Fruit fly (Drosophila melanogaster): ENCODE results near the gene BobA.

DNA sequence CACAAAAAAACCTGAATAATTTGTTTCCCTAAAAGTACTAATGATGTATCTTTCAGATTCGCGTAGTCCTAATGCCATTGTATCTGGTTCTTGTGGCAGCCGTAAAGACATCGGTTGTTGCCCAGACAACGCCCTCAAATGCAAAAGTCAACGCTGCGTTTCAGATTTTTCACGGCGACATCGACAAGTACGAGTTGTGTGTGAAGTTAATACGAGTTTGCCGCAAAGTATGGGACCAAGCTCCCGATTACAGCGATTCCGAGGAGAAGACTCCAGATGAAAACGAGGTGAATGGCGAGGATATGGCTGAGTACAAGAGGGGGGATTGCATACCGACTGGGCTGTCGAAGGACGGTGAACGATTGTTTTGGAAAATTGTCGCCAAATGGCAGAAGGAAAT, 34.1 kb upstream of the BobA start:
- no peak for TF ChIP-seq CG32264 (GFP tag; optimal IDR thresholded peaks at IDR 0.05)
- TF ChIP-seq Hr78 (GFP tag; optimal IDR thresholded peaks at IDR 0.05): no peak
- no peak for TF ChIP-seq Dfd (GFP tag; optimal IDR thresholded peaks at IDR 0.05)
- TF ChIP-seq HLH106 (tag; optimal IDR thresholded peaks at IDR 0.05): no peak
- no peak for TF ChIP-seq OdsH (GFP tag; optimal IDR thresholded peaks at IDR 0.05)
- TF ChIP-seq sage (GFP tag; optimal IDR thresholded peaks at IDR 0.05): no peak
- no peak for TF ChIP-seq Mio (GFP tag; optimal IDR thresholded peaks at IDR 0.05)
- TF ChIP-seq psq (GFP tag; optimal IDR thresholded peaks at IDR 0.05): no peak
- no peak for TF ChIP-seq pan (optimal IDR thresholded peaks at IDR 0.05)
- no peak for TF ChIP-seq Abd-B (GFP tag; optimal IDR thresholded peaks at IDR 0.05)

Measured in whole organism, wandering third instar larva.